Worm (Caenorhabditis elegans): Measurements from ENCODE around the gene srx-9.

ce11 chrV:7355464-7355863 is 39.8 kb downstream of the srx-9 start, which contains the start of gene tag-293:
- TF ChIP-seq med-1 (GFP tag; optimal IDR thresholded peaks at IDR 0.05; ENCODE audit: insufficient read depth) (no peak), T22C8.4 (GFP tag; IDR thresholded peaks at IDR 0.05) (no peak), tab-1 (GFP tag; IDR thresholded peaks at IDR 0.05) (no peak), flt-1 (GFP tag; IDR thresholded peaks at IDR 0.05) (no peak), ref-1 (GFP tag; conservative IDR thresholded peaks at IDR 0.05) (no peak), cog-1 (tag; optimal IDR thresholded peaks at IDR 0.05) (no peak)
